Fruit fly (Drosophila melanogaster) Kc167 (cell line): ENCODE data around the gene CG14684.

Experiments used
- Myc ChIP-seq: fragments of >200 bp; optimal IDR thresholded peaks from 2 replicates; lab custom pipeline; 2017; ENCODE audit warnings: missing external identifiers
- Sin3A ChIP-seq: fragments of >200 bp; optimal IDR thresholded peaks from 2 replicates; lab custom pipeline; 2018; ENCODE audit warnings: missing external identifiers
- h ChIP-seq: fragments of >200 bp; optimal IDR thresholded peaks from 3 replicates; lab custom pipeline; 2018; ENCODE audit warnings: missing external identifiers
- insv ChIP-seq: fragments of >200 bp; optimal IDR thresholded peaks from 3 replicates; lab custom pipeline; 2018; ENCODE audit warnings: missing external identifiers
- psq ChIP-seq: fragments of >200 bp; optimal IDR thresholded peaks from 2 replicates; lab custom pipeline; 2017; ENCODE audit warnings: missing external identifiers
- ttk ChIP-seq: sonication (Bioruptor generic); optimal IDR thresholded peaks from 2 replicates; lab custom pipeline; 2017; ENCODE audit warnings: missing external identifiers

CG14684 gene

DNA sequence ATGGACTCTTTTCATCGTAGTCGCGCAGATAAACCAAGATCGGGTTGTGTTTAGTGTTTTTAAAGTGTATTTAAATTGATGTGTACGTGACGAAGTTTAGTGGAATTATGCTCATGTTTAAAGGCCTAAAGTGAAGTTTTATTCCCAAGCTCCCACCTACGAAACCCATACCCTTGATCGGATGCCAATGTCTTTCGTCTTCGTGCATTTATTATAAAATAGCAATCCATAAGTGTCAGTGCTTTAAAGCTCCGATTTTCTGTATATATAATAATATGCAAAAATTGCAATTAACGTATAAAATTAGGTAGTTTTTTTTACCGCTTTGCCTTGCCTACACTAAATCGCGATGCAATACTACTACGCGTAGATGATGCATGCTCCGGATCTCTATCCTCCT is 1.8 kb upstream of the CG14684 start, which contains the start of gene CG31391:
Gene CG31391 (minus strand): TSS at position 101 of the 400 bp plus-strand sequence.
- TF ChIP-seq Sin3A (lab: Kevin White, UChicago) (no peak), h (no peak), insv (lab: Kevin White, UChicago) (no peak), psq (no peak), ttk (lab: Kevin White, UChicago) (no peak), Myc (lab: Kevin White, UChicago) (no peak)

DNA sequence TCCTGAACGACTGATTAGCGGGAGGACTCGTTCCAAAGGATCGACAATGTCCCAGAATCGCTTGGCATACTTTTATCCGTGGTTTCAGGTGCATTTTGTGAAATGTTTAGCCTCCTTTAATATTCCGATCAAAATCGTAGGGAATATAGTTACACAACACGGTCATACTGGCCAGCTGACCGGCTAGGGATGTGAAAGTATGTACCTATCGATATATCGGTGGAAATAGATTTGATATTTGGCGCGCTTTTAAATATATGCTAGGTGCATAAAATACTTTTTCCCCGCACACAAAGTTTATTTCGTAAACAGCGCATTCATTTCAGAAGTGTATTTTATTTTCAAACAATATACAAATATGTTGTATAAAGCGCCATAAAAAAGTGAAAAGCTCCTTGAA is 1.4 kb downstream of the CG14684 start, which contains the start of gene CG31278:
Gene CG31278 (minus strand): TSS at position 172 of the 400 bp plus-strand sequence.
- no peak for TF ChIP-seq Myc (lab: Kevin White, UChicago)
- TF ChIP-seq ttk (lab: Kevin White, UChicago): no peak
- TF ChIP-seq psq: no peak
- no peak for TF ChIP-seq Sin3A (lab: Kevin White, UChicago)
- no peak for TF ChIP-seq insv (lab: Kevin White, UChicago)
- TF ChIP-seq h: no peak

DNA sequence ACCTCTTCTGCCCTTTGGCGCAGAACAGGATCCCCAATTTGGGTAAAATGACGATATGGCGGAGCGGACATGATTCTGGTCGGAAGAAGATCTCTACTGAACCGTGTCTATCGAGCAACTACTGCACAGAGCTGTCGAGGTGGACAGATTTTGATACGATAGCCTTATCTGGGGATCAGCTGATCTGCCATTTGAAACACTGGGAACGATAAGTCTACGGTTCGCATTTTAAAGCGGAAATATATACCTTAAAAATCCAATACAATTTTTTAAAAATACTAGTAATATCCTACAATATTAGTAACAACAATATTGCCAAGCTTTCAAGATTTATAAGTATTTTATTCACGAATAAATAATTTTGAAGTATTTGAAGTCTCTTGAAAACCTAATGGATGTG is 2.5 kb downstream of the CG14684 start, which contains the start of gene CG31373:
Gene CG31373 (minus strand): TSS at position 101 of the 400 bp plus-strand sequence.
- no peak for TF ChIP-seq insv (lab: Kevin White, UChicago)
- no peak for TF ChIP-seq Sin3A (lab: Kevin White, UChicago)
- TF ChIP-seq psq: no peak
- TF ChIP-seq ttk (lab: Kevin White, UChicago): no peak
- TF ChIP-seq Myc (lab: Kevin White, UChicago): no peak
- no peak for TF ChIP-seq h

DNA sequence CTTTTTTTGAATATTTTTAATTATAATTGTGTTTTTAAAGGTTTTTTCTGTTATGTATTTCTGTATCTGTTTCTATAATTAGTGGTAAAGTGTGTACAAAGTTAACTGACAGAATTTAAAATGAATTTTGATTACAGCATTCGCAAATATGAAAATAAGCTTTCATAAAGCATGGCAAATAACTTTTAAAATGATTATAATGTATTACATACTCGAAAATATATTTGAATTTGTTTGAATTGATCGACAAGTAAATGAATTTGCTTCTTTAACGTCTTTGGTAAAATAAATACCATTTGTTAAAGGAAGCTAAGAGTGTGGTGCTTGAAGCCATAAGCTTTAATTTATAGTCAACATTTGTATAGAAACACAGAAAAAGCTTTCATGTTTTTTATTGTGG is 4.4 kb downstream of the CG14684 start, which contains the start of gene CG14689:
Gene CG14689 (minus strand): TSS at position 101 of the 400 bp plus-strand sequence.
- no peak for TF ChIP-seq Sin3A (lab: Kevin White, UChicago)
- no peak for TF ChIP-seq psq
- no peak for TF ChIP-seq h
- no peak for TF ChIP-seq Myc (lab: Kevin White, UChicago)
- no peak for TF ChIP-seq ttk (lab: Kevin White, UChicago)
- no peak for TF ChIP-seq insv (lab: Kevin White, UChicago)

DNA sequence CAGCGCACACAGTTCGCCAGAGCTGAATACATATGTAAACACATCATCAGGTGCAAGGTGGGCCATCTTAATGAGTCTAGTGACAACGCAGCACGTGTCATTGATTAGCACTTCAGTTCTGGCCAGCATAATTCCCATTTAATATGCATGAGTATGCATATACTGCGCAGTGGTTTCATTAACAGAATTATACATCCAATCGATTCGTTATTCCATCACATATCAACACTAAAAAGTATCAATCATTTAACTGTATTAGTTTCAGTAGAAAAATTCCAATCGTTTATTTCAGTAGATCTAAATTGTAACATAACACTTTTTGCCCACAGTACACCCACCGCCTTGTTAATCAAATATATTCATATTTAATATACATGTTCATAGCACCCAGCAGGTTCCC is 7.7 kb downstream of the CG14684 start, which contains the start of gene CG4073:
Gene CG4073 (plus strand): TSS at position 301 of the 400 bp plus-strand sequence.
- no peak for TF ChIP-seq Sin3A (lab: Kevin White, UChicago)
- no peak for TF ChIP-seq Myc (lab: Kevin White, UChicago)
- TF ChIP-seq psq: no peak
- TF ChIP-seq insv (lab: Kevin White, UChicago): no peak
- TF ChIP-seq ttk (lab: Kevin White, UChicago): no peak
- no peak for TF ChIP-seq h

DNA sequence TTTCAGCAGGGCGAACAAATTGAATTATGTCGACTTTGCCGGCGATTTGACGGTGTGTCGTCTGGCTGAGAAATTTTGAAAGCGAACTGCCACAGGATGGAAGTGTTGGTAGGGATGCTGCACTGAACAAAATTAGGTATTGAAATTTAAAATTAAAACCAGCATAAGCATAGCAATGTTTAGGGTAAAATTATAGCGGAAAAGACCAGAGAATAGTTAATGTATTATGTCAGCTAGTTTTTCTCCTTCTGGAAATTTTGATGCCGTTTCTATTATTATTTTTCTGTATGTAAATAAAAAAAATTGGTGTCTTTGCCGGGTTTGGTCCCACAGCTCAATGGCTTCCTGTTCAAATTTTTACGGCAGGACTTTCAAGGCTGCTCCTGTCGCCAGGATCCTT is 19.9 kb downstream of the CG14684 start:
- no peak for TF ChIP-seq Sin3A (lab: Kevin White, UChicago)
- TF ChIP-seq h: no peak
- TF ChIP-seq insv (lab: Kevin White, UChicago): no peak
- no peak for TF ChIP-seq psq
- no peak for TF ChIP-seq Myc (lab: Kevin White, UChicago)
- TF ChIP-seq ttk (lab: Kevin White, UChicago): no peak

DNA sequence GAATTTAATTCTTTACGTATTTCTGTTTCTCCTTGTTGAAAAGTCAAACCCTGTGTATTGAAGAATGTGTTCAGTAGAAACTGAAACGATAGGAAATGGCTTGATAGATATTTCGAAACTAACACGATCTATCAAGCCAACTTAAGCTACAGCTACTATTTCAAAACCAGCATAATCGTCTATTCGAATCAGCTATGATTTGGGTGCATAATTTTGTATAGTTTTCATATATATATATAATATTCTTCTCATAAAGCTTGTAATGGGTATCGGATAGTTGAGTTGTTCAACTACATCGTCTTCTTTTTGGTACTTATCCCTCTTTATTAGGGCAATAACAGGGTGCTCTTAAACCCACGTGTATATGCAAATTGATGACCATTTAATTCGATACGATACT is 29.1 kb downstream of the CG14684 start, which contains the start of gene tomboy20:
Gene tomboy20 (minus strand): TSS at position 101 of the 400 bp plus-strand sequence.
- no peak for TF ChIP-seq Myc (lab: Kevin White, UChicago)
- TF ChIP-seq ttk (lab: Kevin White, UChicago): no peak
- TF ChIP-seq psq: no peak
- TF ChIP-seq insv (lab: Kevin White, UChicago): no peak
- TF ChIP-seq h: no peak
- no peak for TF ChIP-seq Sin3A (lab: Kevin White, UChicago)

DNA sequence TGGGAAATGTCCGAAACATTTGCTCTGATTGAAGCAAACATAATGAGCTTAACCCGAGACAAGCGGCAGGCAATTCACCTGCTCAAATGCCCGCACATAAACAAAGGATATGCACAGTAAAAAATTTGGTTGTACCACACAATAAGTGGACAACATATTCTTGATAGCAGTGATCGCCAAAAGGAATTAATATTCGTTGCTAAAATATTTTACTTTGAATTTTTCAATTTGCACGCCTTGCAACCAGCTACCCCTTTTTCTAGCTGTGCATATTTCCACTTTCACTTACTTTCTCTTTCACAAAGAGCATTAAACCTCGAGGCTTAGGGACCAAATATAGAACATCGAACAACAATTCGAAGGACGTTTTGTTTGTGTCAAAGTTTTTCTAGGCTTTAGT is 40.9 kb downstream of the CG14684 start:
- TF ChIP-seq h: no peak
- no peak for TF ChIP-seq insv (lab: Kevin White, UChicago)
- TF ChIP-seq psq: no peak
- no peak for TF ChIP-seq Sin3A (lab: Kevin White, UChicago)
- TF ChIP-seq ttk (lab: Kevin White, UChicago): no peak
- TF ChIP-seq Myc (lab: Kevin White, UChicago): no peak

DNA sequence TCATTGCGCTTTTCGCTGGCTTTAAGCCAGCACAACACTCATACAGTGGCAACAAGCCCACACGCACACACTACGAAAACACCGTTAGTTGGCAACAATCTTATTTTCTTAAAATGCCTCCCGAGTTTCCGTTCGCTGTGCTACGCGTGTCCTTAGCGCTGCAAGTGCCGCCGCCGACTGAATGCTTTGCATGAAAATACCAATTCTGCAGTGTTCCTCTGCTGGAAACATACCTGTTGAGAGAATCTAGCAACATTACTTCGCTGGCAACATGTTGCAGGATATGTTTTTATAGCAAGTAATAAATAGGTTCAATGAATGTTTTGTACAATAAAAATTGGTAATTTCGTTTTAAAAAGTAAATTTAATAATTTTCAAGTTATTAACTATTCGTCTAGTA is 44.3 kb downstream of the CG14684 start, which contains the start of gene TkR86C:
Gene TkR86C (minus strand): TSS at position 168 of the 400 bp plus-strand sequence.
- TF ChIP-seq h (no peak), ttk (lab: Kevin White, UChicago) (no peak), Myc (lab: Kevin White, UChicago) (no peak), Sin3A (lab: Kevin White, UChicago) (no peak), psq (no peak), insv (lab: Kevin White, UChicago) (no peak)

DNA sequence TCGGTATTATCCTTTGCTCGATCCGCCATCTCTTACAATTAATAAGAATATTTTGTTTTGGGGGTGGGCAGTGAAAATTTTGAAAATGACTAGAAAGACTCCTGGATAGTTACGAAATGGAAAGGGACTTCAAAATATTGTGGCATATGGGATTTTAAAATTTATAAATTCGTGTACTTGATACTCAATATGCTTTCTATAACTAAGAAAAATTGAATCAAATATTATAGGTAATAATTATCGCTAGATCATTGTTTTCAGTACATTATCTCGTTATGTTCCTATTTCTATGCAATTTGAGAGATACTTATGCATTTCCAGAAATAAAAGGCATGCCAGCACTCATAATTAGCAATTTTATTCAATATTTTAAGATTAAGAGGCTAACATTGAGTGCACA is 48.8 kb downstream of the CG14684 start, which contains the start of gene CG14691:
Gene CG14691 (minus strand): TSS at position 101 of the 400 bp plus-strand sequence.
- no peak for TF ChIP-seq h
- no peak for TF ChIP-seq Myc (lab: Kevin White, UChicago)
- no peak for TF ChIP-seq insv (lab: Kevin White, UChicago)
- no peak for TF ChIP-seq ttk (lab: Kevin White, UChicago)
- TF ChIP-seq Sin3A (lab: Kevin White, UChicago): no peak
- TF ChIP-seq psq: no peak
